Fruit fly (Drosophila melanogaster): ENCODE measurements around the gene SNF4Agamma.

The SNF4Agamma gene

dm6 chr3R:21260795-21261194 is 120.3 kb downstream of the SNF4Agamma start (continued):
- TF ChIP-seq GATAd (GFP tag; optimal IDR thresholded peaks at IDR 0.05), result no peak
- no peak for TF ChIP-seq lola (GFP tag; optimal IDR thresholded peaks at IDR 0.05)
- TF ChIP-seq Hr83 (GFP tag; optimal IDR thresholded peaks at IDR 0.05; ENCODE audit: poor library complexity, severe bottlenecking), result peak; percentile 86
- TF ChIP-seq dl (GFP tag; optimal IDR thresholded peaks at IDR 0.05; ENCODE audit: insufficient read depth in 1 of 2, partially characterized antibody in 2 of 2), result no peak

DNA sequence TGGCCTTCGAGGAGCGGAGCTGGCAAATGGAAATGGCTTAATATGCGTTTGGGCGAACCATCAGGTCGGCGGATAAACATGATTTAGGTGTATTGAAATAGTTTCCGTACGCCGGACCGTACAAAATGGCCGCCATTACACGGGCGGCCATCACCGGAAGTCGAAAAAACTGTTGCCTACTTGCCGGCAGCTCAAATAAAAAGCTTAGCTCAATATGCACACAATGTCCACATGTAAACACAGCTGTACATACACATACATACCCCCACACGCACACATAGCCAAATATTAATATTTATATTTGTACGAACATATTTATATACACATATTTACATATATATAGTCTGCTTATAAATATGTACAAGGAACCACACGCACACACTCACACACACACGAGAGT is 122.6 kb downstream of the SNF4Agamma start:
- TF ChIP-seq rgr (GFP tag; optimal IDR thresholded peaks at IDR 0.05), result peak; percentile 25
- no peak for TF ChIP-seq lola (GFP tag; optimal IDR thresholded peaks at IDR 0.05)
- no peak for TF ChIP-seq fru (GFP tag; optimal IDR thresholded peaks at IDR 0.05)
- TF ChIP-seq N (GFP tag; optimal IDR thresholded peaks at IDR 0.05), result no peak
- no peak for TF ChIP-seq usp (GFP tag; optimal IDR thresholded peaks at IDR 0.05)
- TF ChIP-seq Hr83 (GFP tag; optimal IDR thresholded peaks at IDR 0.05; ENCODE audit: poor library complexity, severe bottlenecking), result peak; percentile 19
- TF ChIP-seq tai (GFP tag; optimal IDR thresholded peaks at IDR 0.05), result no peak
